Fruit fly (Drosophila melanogaster) whole organism, adult: ENCODE data around the gene Jon99Cii.
"Not testable (repeated sequence)": the region's sequence is repeated elsewhere in the genome, so short reads cannot be mapped to it uniquely, and the experiment has no call there.

ENCODE experiments used
- Clk ChIP-seq: fragments of 200-800 bp; sonication (Bioruptor generic); optimal IDR thresholded peaks from 2 replicates; lab custom pipeline; 2017; ENCODE audit warnings: missing biosample characterization, missing genetic modification characterization
- Mnt ChIP-seq: fragments of 200-800 bp; sonication (Bioruptor generic); optimal IDR thresholded peaks from 2 replicates; lab custom pipeline; 2016; ENCODE audit warnings: missing biosample characterization, mild to moderate bottlenecking, missing genetic modification characterization
- pad ChIP-seq: fragments of 200-800 bp; sonication (Bioruptor generic); optimal IDR thresholded peaks from 3 replicates; lab custom pipeline; 2017; ENCODE audit warnings: missing biosample characterization, missing genetic modification characterization, mild to moderate bottlenecking, moderate library complexity, missing genetic modification reagents

dm6 chr3R:29921916-29922315 lies 2.5 kb downstream of the Jon99Cii start, which contains the start of gene Jon99Ciii:
- TF ChIP-seq Clk; Mnt (GFP tag; lab: Kevin White, UChicago); pad (GFP tag; lab: Kevin White, UChicago): not testable (repeated sequence)
